Fruit fly (Drosophila melanogaster) whole organism, embryonic: ENCODE results near the gene CG18749.

Experiments
- Ada2b ChIP-seq: fragments of 200-800 bp; sonication (Bioruptor generic); IDR thresholded peaks from 2 replicates; pipeline ENCODE4 v1.3.6; 2022; ENCODE audit warnings: missing biosample characterization, missing genetic modification characterization
- Asciz ChIP-seq: fragments of 200-800 bp; sonication (Bioruptor generic); optimal IDR thresholded peaks from 2 replicates; lab custom pipeline; 2017; ENCODE audit warnings: missing biosample characterization, mild to moderate bottlenecking, missing genetic modification characterization, missing genetic modification reagents
- Bteb2 ChIP-seq: fragments of 200-800 bp; sonication (Bioruptor generic); optimal IDR thresholded peaks from 2 replicates; lab custom pipeline; 2016; ENCODE audit warnings: missing biosample characterization, missing genetic modification characterization
- CG10147 ChIP-seq: fragments of 200-800 bp; sonication (Bioruptor generic); optimal IDR thresholded peaks from 2 replicates; lab custom pipeline; 2019; ENCODE audit warnings: missing biosample characterization, mild to moderate bottlenecking, missing genetic modification characterization, moderate library complexity
- CG10274 ChIP-seq: fragments of 200-800 bp; sonication (Bioruptor generic); optimal IDR thresholded peaks from 3 replicates; lab custom pipeline; 2017; ENCODE audit warnings: missing biosample characterization, mild to moderate bottlenecking, missing genetic modification characterization
- CG11696 ChIP-seq: fragments of 200-800 bp; sonication (Bioruptor generic); IDR thresholded peaks from 2 replicates; pipeline ENCODE4 v1.3.6; 2022; ENCODE audit warnings: missing biosample characterization, missing genetic modification characterization
- CG12071 ChIP-seq: fragments of 200-800 bp; sonication (Bioruptor generic); optimal IDR thresholded peaks from 3 replicates; lab custom pipeline; 2018; ENCODE audit warnings: missing biosample characterization, mild to moderate bottlenecking, missing genetic modification characterization
- CG12219 ChIP-seq: fragments of 200-800 bp; sonication (Bioruptor generic); optimal IDR thresholded peaks from 3 replicates; lab custom pipeline; 2018; ENCODE audit warnings: missing biosample characterization, mild to moderate bottlenecking, missing genetic modification characterization
- CG13123 ChIP-seq: fragments of 200-800 bp; sonication (Bioruptor generic); optimal IDR thresholded peaks from 2 replicates; lab custom pipeline; 2016; ENCODE audit warnings: missing biosample characterization, missing genetic modification characterization
- CG13287 ChIP-seq: fragments of 200-800 bp; sonication (Bioruptor generic); IDR thresholded peaks from 2 replicates; pipeline ENCODE4 v1.3.6; 2022; ENCODE audit warnings: missing biosample characterization, missing genetic modification characterization; ENCODE audit not compliant: partially characterized antibody
- CG13624 ChIP-seq: fragments of 200-800 bp; sonication (Bioruptor generic); optimal IDR thresholded peaks from 2 replicates; lab custom pipeline; 2016; ENCODE audit warnings: missing biosample characterization, missing genetic modification characterization
- CG15269 ChIP-seq: fragments of 200-800 bp; sonication (Bioruptor generic); optimal IDR thresholded peaks from 2 replicates; lab custom pipeline; 2018; ENCODE audit warnings: missing biosample characterization, mild to moderate bottlenecking, missing genetic modification characterization, moderate library complexity
- CG30403 ChIP-seq: fragments of 200-800 bp; sonication (Bioruptor generic); optimal IDR thresholded peaks from 3 replicates; lab custom pipeline; 2016; ENCODE audit warnings: missing biosample characterization, missing genetic modification characterization
- CG42726 ChIP-seq: fragments of 200-800 bp; sonication (Bioruptor generic); IDR thresholded peaks from 2 replicates; pipeline ENCODE4 v1.3.6; 2022; ENCODE audit warnings: missing biosample characterization, missing genetic modification characterization; ENCODE audit not compliant: partially characterized antibody
- CG4360 ChIP-seq: fragments of 200-800 bp; sonication (Bioruptor generic); IDR thresholded peaks from 2 replicates; pipeline ENCODE4 v1.3.6; 2022; ENCODE audit warnings: missing biosample characterization, missing genetic modification characterization
- CG4854 ChIP-seq: fragments of 200-800 bp; sonication (Bioruptor generic); optimal IDR thresholded peaks from 2 replicates; lab custom pipeline; 2016; ENCODE audit warnings: missing biosample characterization, missing genetic modification characterization, inconsistent platforms
- CG5953 ChIP-seq: fragments of 200-800 bp; sonication (Bioruptor generic); IDR thresholded peaks from 2 replicates; pipeline ENCODE4 v1.3.6; 2022; ENCODE audit warnings: missing biosample characterization, missing genetic modification characterization
- CG6689 ChIP-seq: fragments of 200-800 bp; sonication (Bioruptor generic); IDR thresholded peaks from 2 replicates; pipeline ENCODE4 v1.3.6; 2022; ENCODE audit warnings: missing biosample characterization, missing genetic modification characterization
- CG6854 ChIP-seq: fragments of 200-800 bp; sonication (Bioruptor generic); optimal IDR thresholded peaks from 3 replicates; lab custom pipeline; 2017; ENCODE audit warnings: missing biosample characterization, mild to moderate bottlenecking, missing genetic modification characterization
- CG7556 ChIP-seq: fragments of 200-800 bp; sonication (Bioruptor generic); optimal IDR thresholded peaks from 2 replicates; lab custom pipeline; 2017; ENCODE audit warnings: missing biosample characterization, mild to moderate bottlenecking, missing genetic modification characterization
- CG8281 ChIP-seq: fragments of 200-800 bp; sonication (Bioruptor generic); optimal IDR thresholded peaks from 2 replicates; lab custom pipeline; 2018; ENCODE audit warnings: missing biosample characterization, mild to moderate bottlenecking, missing genetic modification characterization, moderate library complexity
- CG8944 ChIP-seq: fragments of 200-800 bp; sonication (Bioruptor generic); optimal IDR thresholded peaks from 3 replicates; lab custom pipeline; 2016; ENCODE audit warnings: missing biosample characterization, missing genetic modification characterization
- Chrac-16 ChIP-seq: fragments of 200-800 bp; sonication (Bioruptor generic); optimal IDR thresholded peaks from 3 replicates; lab custom pipeline; 2016; ENCODE audit warnings: missing biosample characterization, missing genetic modification characterization
- Dref ChIP-seq: fragments of 200-800 bp; sonication (Bioruptor generic); IDR thresholded peaks from 2 replicates; pipeline ENCODE4 v1.3.6; 2022; ENCODE audit warnings: missing biosample characterization, missing genetic modification characterization
- Elba2 ChIP-seq: fragments of 200-800 bp; sonication (Bioruptor generic); optimal IDR thresholded peaks from 3 replicates; lab custom pipeline; 2016; ENCODE audit warnings: missing biosample characterization, missing genetic modification characterization
- Fer2 ChIP-seq: fragments of 200-800 bp; sonication (Bioruptor generic); optimal IDR thresholded peaks from 2 replicates; lab custom pipeline; 2018; ENCODE audit warnings: missing biosample characterization, mild to moderate bottlenecking, missing genetic modification characterization, moderate library complexity
- HLH4C ChIP-seq: fragments of 200-800 bp; sonication (Bioruptor generic); IDR thresholded peaks from 3 replicates; pipeline ENCODE4 v1.3.6; 2022; ENCODE audit warnings: missing biosample characterization, missing genetic modification characterization; ENCODE audit not compliant: partially characterized antibody
- Lpt ChIP-seq: fragments of >200 bp; optimal IDR thresholded peaks from 2 replicates; lab custom pipeline; 2018; ENCODE audit warnings: missing biosample characterization, missing genetic modification characterization
- Meics ChIP-seq: fragments of 200-800 bp; sonication (Bioruptor generic); optimal IDR thresholded peaks from 2 replicates; lab custom pipeline; 2017; ENCODE audit warnings: missing biosample characterization, mild to moderate bottlenecking, missing genetic modification characterization
- Nf-YB ChIP-seq: fragments of 200-800 bp; sonication (Bioruptor generic); optimal IDR thresholded peaks from 3 replicates; lab custom pipeline; 2019; ENCODE audit warnings: missing biosample characterization, mild to moderate bottlenecking, missing genetic modification characterization, moderate library complexity
- Oaz ChIP-seq: fragments of 200-800 bp; sonication (Bioruptor generic); IDR thresholded peaks from 2 replicates; pipeline ENCODE4 v1.3.6; 2022; ENCODE audit warnings: missing biosample characterization, missing genetic modification characterization
- Ravus ChIP-seq: fragments of 200-800 bp; sonication (Bioruptor generic); IDR thresholded peaks from 2 replicates; pipeline ENCODE4 v1.3.6; 2022; ENCODE audit warnings: missing biosample characterization, missing genetic modification characterization
- Tbp ChIP-seq: fragments of >200 bp; optimal IDR thresholded peaks from 2 replicates; lab custom pipeline; 2018; ENCODE audit warnings: missing biosample characterization, missing genetic modification characterization
- Usf ChIP-seq: fragments of 200-800 bp; sonication (Bioruptor generic); optimal IDR thresholded peaks from 2 replicates; lab custom pipeline; 2017; ENCODE audit warnings: missing genotype, missing biosample characterization, missing genetic modification characterization
- al ChIP-seq: fragments of 200-800 bp; sonication (Bioruptor generic); IDR thresholded peaks from 2 replicates; pipeline ENCODE4 v1.3.6; 2022; ENCODE audit warnings: missing biosample characterization, missing genetic modification characterization
- ash1 ChIP-seq: fragments of 200-800 bp; sonication (Bioruptor generic); optimal IDR thresholded peaks from 2 replicates; lab custom pipeline; 2018; ENCODE audit warnings: missing biosample characterization, mild to moderate bottlenecking, missing genetic modification characterization
- cato ChIP-seq: fragments of 200-800 bp; sonication (Bioruptor generic); optimal IDR thresholded peaks from 2 replicates; lab custom pipeline; 2016; ENCODE audit warnings: missing biosample characterization, missing genetic modification characterization, borderline replicate concordance
- chinmo ChIP-seq: fragments of 200-800 bp; sonication (Bioruptor generic); IDR thresholded peaks from 4 replicates; pipeline ENCODE4 v1.3.6; 2022; ENCODE audit warnings: missing biosample characterization, missing genetic modification characterization; ENCODE audit not compliant: partially characterized antibody
- crc ChIP-seq: fragments of 200-800 bp; sonication (Bioruptor generic); optimal IDR thresholded peaks from 2 replicates; lab custom pipeline; 2016; ENCODE audit warnings: missing biosample characterization, missing genetic modification characterization
- ems ChIP-seq: fragments of 200-800 bp; sonication (Bioruptor generic); optimal IDR thresholded peaks from 3 replicates; lab custom pipeline; 2016; ENCODE audit warnings: missing biosample characterization, missing genetic modification characterization
- gfzf ChIP-seq: fragments of 200-800 bp; sonication (Bioruptor generic); optimal IDR thresholded peaks from 2 replicates; lab custom pipeline; 2016; ENCODE audit warnings: missing biosample characterization, mild to moderate bottlenecking, missing genetic modification characterization, moderate library complexity
- knrl ChIP-seq: fragments of 200-800 bp; sonication (Bioruptor generic); IDR thresholded peaks from 3 replicates; pipeline ENCODE4 v1.3.6; 2022; ENCODE audit warnings: missing biosample characterization, missing genetic modification characterization; ENCODE audit not compliant: partially characterized antibody
- luna ChIP-seq: fragments of 200-800 bp; sonication (Bioruptor generic); optimal IDR thresholded peaks from 2 replicates; lab custom pipeline; 2016; ENCODE audit warnings: missing biosample characterization, missing genetic modification characterization
- sc ChIP-seq, 3 experiments: fragments of >200 bp in 2 of 3; fragments of 200-800 bp in 1 of 3; sonication (Bioruptor generic) in 1 of 3; optimal IDR thresholded peaks; 2 replicates in 2 of 3; 3 replicates in 1 of 3; lab custom pipeline; 2017; ENCODE audit warnings: mild to moderate bottlenecking in 1 of 3, missing biosample characterization in 1 of 3, missing genetic modification characterization in 1 of 3, missing genetic modification reagents in 1 of 3
- sens ChIP-seq: fragments of 200-800 bp; sonication (Bioruptor generic); peaks from one replicate; lab custom pipeline; 2016; ENCODE audit warnings: missing biosample characterization, missing genetic modification characterization
- sna ChIP-seq: fragments of 200-800 bp; sonication (Bioruptor generic); IDR thresholded peaks from 2 replicates; pipeline ENCODE4 v1.3.6; 2022; ENCODE audit warnings: missing biosample characterization, missing genetic modification characterization; ENCODE audit not compliant: partially characterized antibody
- tgo ChIP-seq: fragments of 200-800 bp; sonication (Bioruptor generic); IDR thresholded peaks from 3 replicates; pipeline ENCODE4 v1.3.6; 2022; ENCODE audit warnings: missing biosample characterization, missing genetic modification characterization
- z ChIP-seq: fragments of 200-800 bp; sonication (Bioruptor generic); IDR thresholded peaks from 3 replicates; pipeline ENCODE4 v1.3.6; 2022; ENCODE audit warnings: missing biosample characterization, missing genetic modification characterization

Gene CG18749

dm6 chr3R:8264302-8265080 is 20.6 kb downstream of the CG18749 start, which contains the start of the genes RPA1 and Mcm2 (continued):
- peak; percentile 21; the same call in 1 of the 2 replicates for TF ChIP-seq CG13287 (GFP tag; lab: Robert Waterston, UW)
- TF ChIP-seq Ada2b = peak; percentile 32
- no peak for TF ChIP-seq sna
- peak; percentile 20 for TF ChIP-seq CG13123 (GFP tag; lab: Kevin White, UChicago)
- TF ChIP-seq CG12219 (GFP tag; lab: Kevin White, UChicago) = peak; percentile 50
- TF ChIP-seq gfzf (GFP tag; lab: Kevin White, UChicago) = no peak
- peak; percentile 83 for TF ChIP-seq tgo (GFP tag; lab: Robert Waterston, UW)
- TF ChIP-seq crc (GFP tag; lab: Kevin White, UChicago) = no peak

- TF ChIP-seq CG7556 (GFP tag; lab: Kevin White, UChicago) = no peak
- no peak for TF ChIP-seq Chrac-16 (GFP tag; lab: Kevin White, UChicago)
- TF ChIP-seq CG6689 (GFP tag; lab: Robert Waterston, UW) = no peak
- no peak for TF ChIP-seq Tbp (GFP tag; lab: Kevin White, UChicago)
- no peak for TF ChIP-seq CG4360
- TF ChIP-seq Dref = peak; percentile 78
- no peak for TF ChIP-seq luna (GFP tag; lab: Kevin White, UChicago)
- TF ChIP-seq Fer2 (tag; lab: Kevin White, UChicago) = no peak
- no peak for TF ChIP-seq CG6854
- no peak for TF ChIP-seq Meics (GFP tag; lab: Kevin White, UChicago)
- TF ChIP-seq al (GFP tag; lab: Robert Waterston, UW) = no peak
- no peak for TF ChIP-seq CG42726 (GFP tag; lab: Robert Waterston, UW)
- no peak for TF ChIP-seq CG11696 (GFP tag; lab: Robert Waterston, UW)
- TF ChIP-seq CG10274 = no peak
- TF ChIP-seq CG8944 (GFP tag; lab: Kevin White, UChicago) = no peak
- TF ChIP-seq CG10147 = no peak
- TF ChIP-seq chinmo (GFP tag; lab: Robert Waterston, UW) = no peak
- no peak for TF ChIP-seq Bteb2 (GFP tag; lab: Kevin White, UChicago)
- no peak for TF ChIP-seq ems
- TF ChIP-seq CG30403 (GFP tag; lab: Kevin White, UChicago) = no peak
- TF ChIP-seq Nf-YB (GFP tag; lab: Kevin White, UChicago) = no peak
- no peak for TF ChIP-seq Oaz (GFP tag; lab: Robert Waterston, UW)
- TF ChIP-seq Asciz (GFP tag; lab: Kevin White, UChicago) = no peak
- TF ChIP-seq Ravus (GFP tag; lab: Robert Waterston, UW) = no peak
- no peak for TF ChIP-seq sens (GFP tag; lab: Kevin White, UChicago)
- no peak for TF ChIP-seq CG13624 (GFP tag; lab: Kevin White, UChicago)
- no peak for TF ChIP-seq Lpt (GFP tag; lab: Kevin White, UChicago)
- TF ChIP-seq CG15269 = no peak
- no peak for TF ChIP-seq cato (GFP tag; lab: Kevin White, UChicago)
- no peak for TF ChIP-seq CG8281
- TF ChIP-seq CG4854 (GFP tag; lab: Kevin White, UChicago) = no peak
- TF ChIP-seq CG5953 (GFP tag; lab: Robert Waterston, UW) = no peak
- no peak for TF ChIP-seq z (GFP tag; lab: Robert Waterston, UW)
- TF ChIP-seq ash1 = no peak
- TF ChIP-seq Usf (GFP tag; lab: Kevin White, UChicago) = no peak
- TF ChIP-seq Elba2 (GFP tag; lab: Kevin White, UChicago) = peak; percentile 79
- no peak for TF ChIP-seq CG12071 (GFP tag; lab: Kevin White, UChicago)
- no peak for TF ChIP-seq sc (optimal IDR thresholded peaks at IDR 0.05; lab: Kevin White, UChicago)
- TF ChIP-seq sc (GFP tag; optimal IDR thresholded peaks at IDR 0.05; lab: Kevin White, UChicago) = no peak
- peak; percentile 54; the same call in 2 of the 3 replicates for TF ChIP-seq HLH4C (GFP tag; lab: Robert Waterston, UW)
- TF ChIP-seq knrl (GFP tag; lab: Robert Waterston, UW) = 0 out of 3 replicates have a peak, but pooled peaks have one; percentile 44
Measured at dm6 chr3R:8269740-8270139, 25.9 kb downstream of the CG18749 start, which contains the start of gene CG9630. Gene CG9630 (minus strand): TSS chr3R:8269896.
